Fruit fly (Drosophila melanogaster): ENCODE data around the gene Sirt2.
A peak's percentile ranks its signal among the peaks of the same experiment; 100 is the strongest.

- peak; percentile 62 for TF ChIP-seq net (GFP tag; optimal IDR thresholded peaks at IDR 0.05)
- peak; percentile 52 for TF ChIP-seq Gug (GFP tag; IDR thresholded peaks at IDR 0.05)
- peak; percentile 36 for TF ChIP-seq CG16779 (tag; optimal IDR thresholded peaks at IDR 0.05)
- peak; percentile 63 for TF ChIP-seq CG8119 (GFP tag; IDR thresholded peaks at IDR 0.05)
- no peak for TF ChIP-seq Ets21C (GFP tag; optimal IDR thresholded peaks at IDR 0.05)
- no peak for TF ChIP-seq Sox15 (GFP tag; optimal IDR thresholded peaks at IDR 0.05)
- peak; percentile 68 for TF ChIP-seq CG6163 (GFP tag; IDR thresholded peaks at IDR 0.05)
- peak; percentile 71 for TF ChIP-seq eg (GFP tag; IDR thresholded peaks at IDR 0.05)
- no peak for TF ChIP-seq Hr39 (GFP tag; optimal IDR thresholded peaks at IDR 0.05)
Measured at dm6 chr3R:20280518-20280981, 47.7 kb upstream of the Sirt2 start.

Data from whole organism, prepupa.